Fruit fly (Drosophila melanogaster) Kc167 (cell line): ENCODE data around the gene CAH5.

ENCODE experiments used
- Myc ChIP-seq: fragments of >200 bp; optimal IDR thresholded peaks from 2 replicates; lab custom pipeline; 2017; ENCODE audit warnings: missing external identifiers
- Sin3A ChIP-seq: fragments of >200 bp; optimal IDR thresholded peaks from 2 replicates; lab custom pipeline; 2018; ENCODE audit warnings: missing external identifiers
- h ChIP-seq: fragments of >200 bp; optimal IDR thresholded peaks from 3 replicates; lab custom pipeline; 2018; ENCODE audit warnings: missing external identifiers
- insv ChIP-seq: fragments of >200 bp; optimal IDR thresholded peaks from 3 replicates; lab custom pipeline; 2018; ENCODE audit warnings: missing external identifiers
- psq ChIP-seq: fragments of >200 bp; optimal IDR thresholded peaks from 2 replicates; lab custom pipeline; 2017; ENCODE audit warnings: missing external identifiers
- ttk ChIP-seq: sonication (Bioruptor generic); optimal IDR thresholded peaks from 2 replicates; lab custom pipeline; 2017; ENCODE audit warnings: missing external identifiers

Gene CAH5

DNA sequence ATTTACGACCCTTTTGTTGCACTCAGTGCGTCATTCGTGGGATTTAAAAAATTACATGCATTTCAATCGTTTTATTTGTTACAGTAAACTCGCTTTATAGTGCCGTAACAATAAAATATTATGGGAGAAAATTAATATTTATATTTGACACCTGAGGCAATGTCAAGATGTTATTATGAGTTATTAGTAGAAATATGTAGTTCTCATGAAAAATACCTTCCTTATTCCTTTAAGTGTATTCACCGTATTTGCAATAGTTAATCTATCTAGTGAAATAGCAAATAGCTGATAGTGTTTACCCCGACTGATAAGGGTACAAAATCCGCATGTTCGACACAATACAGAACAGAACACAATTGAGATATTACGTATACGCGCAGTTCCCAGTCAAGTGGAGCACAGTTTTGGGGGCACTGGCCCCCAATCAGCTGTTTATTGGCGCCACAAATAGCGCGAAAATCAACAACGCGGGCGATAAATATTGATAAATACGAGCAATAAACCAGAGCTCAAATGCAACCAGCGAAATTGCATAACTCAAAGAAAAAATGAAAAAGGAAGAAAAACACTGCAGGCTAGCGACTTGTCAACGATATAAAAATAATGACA is 11.9 kb upstream of the CAH5 start:
- no peak for TF ChIP-seq Myc (lab: Kevin White, UChicago)
- TF ChIP-seq Sin3A: no peak
- no peak for TF ChIP-seq insv (lab: Kevin White, UChicago)
- TF ChIP-seq h (lab: Kevin White, UChicago): no peak

DNA sequence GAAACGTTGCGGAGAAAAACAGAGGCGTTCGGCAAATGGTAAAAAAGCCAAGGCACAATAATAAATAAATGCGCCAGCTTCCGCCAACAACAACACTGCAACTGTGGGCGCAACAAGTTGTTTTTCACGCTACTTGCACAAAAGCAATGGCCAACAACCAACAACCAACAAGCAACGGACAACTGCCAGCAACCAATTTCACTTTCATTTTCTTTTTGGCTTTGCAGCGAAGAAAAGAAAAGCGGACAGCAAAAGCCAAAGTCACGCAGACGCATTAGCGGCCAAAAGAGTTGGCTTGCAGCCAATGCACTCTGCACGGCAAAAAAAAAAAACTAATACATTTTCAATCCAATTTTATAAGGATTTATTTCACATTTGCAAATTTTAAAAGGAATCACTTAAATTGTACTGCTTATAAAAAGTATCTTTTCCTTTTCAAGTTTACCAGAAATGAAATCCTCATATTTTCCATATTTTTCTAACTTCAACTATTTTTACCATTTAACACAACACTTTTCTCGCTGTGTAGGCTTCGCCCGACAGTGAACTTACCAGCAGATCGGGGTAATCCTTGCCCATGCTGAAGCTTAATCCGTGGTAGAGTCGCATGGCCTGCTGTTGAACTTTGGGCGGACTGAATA is 11.1 kb upstream of the CAH5 start:
- no peak for TF ChIP-seq Myc (lab: Kevin White, UChicago)
- no peak for TF ChIP-seq Sin3A
- TF ChIP-seq insv (lab: Kevin White, UChicago): no peak
- no peak for TF ChIP-seq psq (lab: Kevin White, UChicago)
- no peak for TF ChIP-seq ttk (lab: Kevin White, UChicago)

DNA sequence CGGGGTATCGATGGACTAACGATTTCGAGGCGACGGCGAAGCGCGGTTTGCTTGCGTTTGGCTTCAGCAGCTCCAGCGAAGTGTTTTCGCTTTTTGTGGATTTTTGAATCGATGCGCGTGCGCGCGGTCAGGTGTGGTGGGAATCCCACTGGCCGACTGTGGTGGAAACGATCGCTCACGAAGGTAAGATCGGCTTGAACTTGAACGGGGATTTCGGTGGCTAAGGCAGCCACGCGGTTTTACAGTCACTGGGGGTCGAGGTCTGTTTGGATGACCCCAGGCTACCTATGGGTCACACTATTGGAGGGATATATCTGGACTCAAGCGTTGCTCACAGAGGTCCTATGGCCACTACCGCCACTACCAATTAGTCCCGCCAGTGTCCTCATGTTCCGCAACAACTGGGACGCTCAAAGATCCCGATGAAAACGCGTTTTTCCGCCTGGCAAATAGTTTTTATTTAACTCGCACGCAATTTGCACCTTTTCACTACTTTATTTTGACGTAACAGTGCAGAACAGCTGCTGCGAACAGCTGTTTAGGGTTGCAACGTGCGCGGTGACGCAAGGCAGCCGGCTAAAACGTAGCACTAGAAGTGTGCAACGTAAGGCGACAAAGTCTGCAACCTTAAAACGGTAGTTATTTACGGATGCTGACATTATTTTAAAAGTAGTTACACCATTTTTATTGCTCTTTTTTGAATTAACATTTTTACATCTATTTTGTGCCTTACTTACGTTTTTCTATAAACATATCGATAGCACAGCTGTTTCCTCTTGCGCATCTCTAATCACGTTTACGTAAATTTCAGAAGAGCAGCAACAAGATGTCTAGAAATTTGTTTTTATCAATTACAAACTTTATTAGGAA is 10.1 kb upstream of the CAH5 start, which contains the start of the genes qless and mRpL32:
qless (minus strand) TSS at position 516 of the 870 bp plus-strand sequence.
mRpL32 (plus strand) TSS at position 780 of the 870 bp plus-strand sequence.
- TF ChIP-seq psq (lab: Kevin White, UChicago) (no peak), Sin3A (no peak), Myc (lab: Kevin White, UChicago) (no peak), insv (lab: Kevin White, UChicago) (no peak), ttk (lab: Kevin White, UChicago) (no peak), h (lab: Kevin White, UChicago) (no peak)

DNA sequence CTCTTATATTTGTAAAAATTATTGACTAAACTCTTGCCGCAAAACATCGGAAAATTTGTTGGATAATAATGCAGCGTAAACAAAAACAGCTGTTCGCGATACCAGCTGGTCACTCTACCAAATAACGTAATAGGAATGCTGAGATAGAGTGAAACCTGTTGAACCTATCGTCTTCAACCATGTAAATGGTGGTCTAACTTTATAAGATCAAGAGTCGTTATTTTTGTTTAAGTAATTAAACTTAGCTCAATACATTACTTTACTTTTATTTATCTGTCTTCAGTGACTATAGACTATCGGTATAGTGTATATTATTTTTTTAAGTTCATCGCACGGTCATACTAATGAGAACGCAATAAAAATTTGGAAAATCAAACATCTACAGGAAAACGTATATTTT is 7.6 kb upstream of the CAH5 start, which contains the start of the genes CG1750 and spn-F:
CG1750 (minus strand) TSS at position 93 of the 400 bp plus-strand sequence.
spn-F (plus strand) TSS at position 320 of the 400 bp plus-strand sequence.
- TF ChIP-seq Sin3A (no peak), Myc (lab: Kevin White, UChicago) (no peak), h (lab: Kevin White, UChicago) (no peak)

DNA sequence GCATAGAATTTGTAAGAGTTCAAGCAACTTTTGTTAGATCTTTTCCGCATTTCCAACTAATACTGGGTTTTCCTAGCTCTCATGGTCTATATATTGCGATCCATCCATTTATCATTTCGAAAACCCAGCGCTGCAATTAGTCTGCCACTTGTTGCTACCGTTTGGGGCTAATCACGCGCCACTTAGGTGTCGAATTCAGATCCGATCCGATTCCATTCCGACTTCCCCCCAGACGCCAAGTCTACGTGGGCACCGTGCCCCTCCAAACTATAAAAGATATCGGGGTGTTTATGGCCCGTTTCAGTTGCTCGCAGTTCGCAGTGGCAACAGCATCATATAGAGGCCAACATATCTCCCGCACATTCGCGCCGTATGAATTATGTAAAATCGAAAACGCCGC is 5.1 kb upstream of the CAH5 start, which contains the start of gene CAH6:
CAH6 (plus strand) TSS at position 301 of the 400 bp plus-strand sequence.
- TF ChIP-seq insv (lab: Kevin White, UChicago): no peak
- TF ChIP-seq Myc (lab: Kevin White, UChicago): no peak
- no peak for TF ChIP-seq psq (lab: Kevin White, UChicago)
- TF ChIP-seq h (lab: Kevin White, UChicago): no peak
- no peak for TF ChIP-seq Sin3A
- TF ChIP-seq ttk (lab: Kevin White, UChicago): no peak

DNA sequence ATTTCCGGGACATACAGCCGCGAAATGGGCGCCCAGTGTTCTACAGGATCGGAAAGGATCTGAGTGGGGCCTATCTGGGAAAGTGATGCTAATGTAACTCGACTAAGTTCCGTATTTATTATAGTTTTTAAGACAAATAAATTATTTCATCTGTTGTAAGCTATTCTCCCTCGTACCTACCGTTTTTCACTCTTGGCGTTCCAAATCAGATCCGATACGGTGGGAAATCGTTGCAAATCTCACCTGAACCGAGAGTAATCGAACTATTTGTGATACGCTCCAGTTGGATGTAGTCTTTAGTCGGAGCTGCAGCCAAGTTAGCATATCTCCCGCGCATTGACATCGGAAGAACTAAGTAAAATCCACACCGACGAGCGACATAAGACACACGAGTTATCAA is 2.5 kb upstream of the CAH5 start, which contains the start of gene CAH16:
CAH16 (plus strand) TSS at position 301 of the 400 bp plus-strand sequence.
- TF ChIP-seq psq (lab: Kevin White, UChicago) (no peak), h (lab: Kevin White, UChicago) (no peak), insv (lab: Kevin White, UChicago) (no peak), ttk (lab: Kevin White, UChicago) (no peak), Myc (lab: Kevin White, UChicago) (no peak), Sin3A (no peak)

DNA sequence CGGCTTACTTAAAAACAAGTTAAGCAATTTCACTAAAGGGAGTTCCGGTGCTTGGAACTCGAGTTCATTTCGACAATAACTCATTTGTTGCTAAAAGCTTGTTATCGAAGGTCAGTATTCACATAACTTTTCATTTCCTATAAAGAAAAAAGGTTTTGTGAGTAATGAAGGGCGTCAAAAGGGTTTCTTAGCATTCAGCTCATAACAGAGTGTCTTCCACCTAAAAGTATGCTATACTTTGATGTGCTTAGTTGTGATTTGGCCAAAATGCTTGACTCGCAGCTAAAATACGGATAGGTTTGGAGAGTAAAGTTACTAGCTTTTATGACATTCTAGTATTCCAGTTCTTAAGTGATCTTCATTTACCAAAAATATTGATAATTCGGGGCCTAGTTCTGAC is 1.5 kb downstream of the CAH5 start:
- TF ChIP-seq insv (lab: Kevin White, UChicago): no peak

DNA sequence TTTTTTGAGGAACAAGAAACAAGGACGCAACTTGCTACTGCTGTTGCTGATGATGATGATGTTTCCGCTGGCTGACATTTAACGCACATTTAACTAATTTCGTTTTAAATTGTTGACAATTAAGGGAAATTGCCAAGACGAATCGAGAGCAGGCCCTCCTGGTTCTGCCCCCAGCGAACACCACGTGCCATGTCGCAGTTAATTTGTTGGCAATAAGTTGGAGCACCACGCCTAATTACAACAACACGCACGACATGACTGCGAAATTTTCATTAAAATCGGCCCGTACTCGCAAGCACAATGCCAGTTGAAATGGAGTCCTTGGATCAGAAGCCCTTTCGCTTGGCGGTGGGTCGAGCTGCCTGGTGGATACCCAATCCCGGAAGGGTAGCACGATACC is 3.0 kb downstream of the CAH5 start, which contains the start of gene ppk24:
ppk24 (plus strand) TSS at position 301 of the 400 bp plus-strand sequence.
- no peak for TF ChIP-seq Myc (lab: Kevin White, UChicago)
- TF ChIP-seq Sin3A: no peak
- no peak for TF ChIP-seq insv (lab: Kevin White, UChicago)
- no peak for TF ChIP-seq psq (lab: Kevin White, UChicago)
- no peak for TF ChIP-seq ttk (lab: Kevin White, UChicago)
- no peak for TF ChIP-seq h (lab: Kevin White, UChicago)

DNA sequence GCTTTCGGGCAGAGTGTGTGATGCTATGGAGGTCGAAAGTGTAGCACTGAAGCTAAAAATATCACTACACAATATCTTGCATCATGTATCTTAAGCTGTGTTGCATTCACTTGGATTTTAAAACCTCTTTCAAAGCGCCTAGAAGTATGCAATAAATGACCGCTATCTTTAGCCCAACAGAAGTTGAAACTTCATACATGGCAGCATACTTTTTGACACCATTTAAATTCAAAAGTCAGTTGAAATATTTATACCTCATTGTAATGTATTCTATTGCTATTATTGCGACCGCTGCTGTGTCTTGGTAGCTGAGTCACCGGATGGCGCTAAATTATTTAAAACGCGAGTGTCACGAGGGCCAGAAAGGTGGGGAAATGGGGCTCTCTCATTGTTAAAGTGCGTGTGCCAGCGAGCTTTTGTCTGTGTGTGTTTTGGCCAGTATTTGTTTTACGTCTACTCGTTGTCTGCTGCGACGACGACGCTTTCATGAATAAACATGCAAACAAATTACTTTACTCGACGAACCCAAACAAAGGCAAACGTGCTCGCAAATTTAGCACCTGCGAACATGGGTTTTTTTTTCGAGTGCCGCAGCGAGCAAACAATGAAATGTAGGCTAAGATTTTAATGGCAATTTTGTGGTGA is 8.5 kb downstream of the CAH5 start:
- TF ChIP-seq insv (lab: Kevin White, UChicago) (no peak), Myc (lab: Kevin White, UChicago) (no peak), ttk (lab: Kevin White, UChicago) (no peak), h (lab: Kevin White, UChicago) (no peak), Sin3A (no peak), psq (lab: Kevin White, UChicago) (no peak)

DNA sequence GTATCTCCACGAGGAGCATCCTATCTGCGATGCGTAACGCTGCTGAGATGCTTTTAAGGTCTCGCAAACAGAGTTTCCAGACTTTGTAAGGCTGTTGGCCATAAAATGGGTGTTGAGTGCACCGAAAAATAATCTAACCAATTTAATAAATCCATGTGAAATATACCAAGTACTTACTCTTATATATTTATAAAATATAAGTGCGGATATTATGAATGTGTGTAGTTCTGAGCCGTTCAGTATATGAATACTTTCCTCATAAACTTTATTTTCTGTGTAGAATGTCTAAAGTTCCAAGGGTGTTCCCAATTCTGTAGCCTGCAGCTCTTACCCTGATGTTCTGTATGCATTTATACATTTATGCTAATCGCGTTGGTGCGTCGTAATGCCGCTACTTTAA is 23.4 kb downstream of the CAH5 start:
- TF ChIP-seq h (lab: Kevin White, UChicago) (no peak), ttk (lab: Kevin White, UChicago) (no peak), Sin3A (no peak), insv (lab: Kevin White, UChicago) (no peak), Myc (lab: Kevin White, UChicago) (no peak), psq (lab: Kevin White, UChicago) (no peak)

DNA sequence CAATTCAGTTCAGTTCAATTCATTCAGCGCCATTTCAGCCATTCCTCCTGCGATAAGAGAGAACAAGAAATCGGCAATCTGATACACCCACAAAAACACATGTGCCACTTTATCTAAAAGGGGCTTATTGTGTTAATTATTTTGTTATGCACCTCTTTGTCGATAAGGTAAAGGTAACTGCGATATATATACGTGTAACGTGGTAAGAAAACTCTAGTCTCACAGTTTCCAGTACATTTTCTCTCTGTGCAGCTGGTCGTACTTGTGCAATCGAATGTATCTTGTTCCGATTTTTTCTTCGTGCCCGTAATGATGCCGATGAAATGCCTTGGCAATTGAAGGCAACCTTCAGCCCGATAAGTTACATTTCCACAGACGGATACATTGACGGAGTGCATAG is 25.1 kb downstream of the CAH5 start:
- TF ChIP-seq h (lab: Kevin White, UChicago) (no peak), insv (lab: Kevin White, UChicago) (no peak), Myc (lab: Kevin White, UChicago) (no peak), ttk (lab: Kevin White, UChicago) (no peak), Sin3A (no peak), psq (lab: Kevin White, UChicago) (no peak)
